Fruit fly (Drosophila melanogaster) whole organism, prepupa: Measurements from ENCODE around the gene Rab11.

Experiments
- Blimp-1 ChIP-seq: fragments of 200-800 bp; sonication (Bioruptor generic); optimal IDR thresholded peaks from 3 replicates; lab custom pipeline; 2017; ENCODE audit warnings: missing biosample characterization, missing genetic modification characterization, mild to moderate bottlenecking, moderate library complexity, missing genetic modification reagents
- CG10669 ChIP-seq: fragments of 200-800 bp; sonication (Bioruptor generic); optimal IDR thresholded peaks from 3 replicates; lab custom pipeline; 2018; ENCODE audit warnings: missing biosample characterization, mild to moderate bottlenecking, missing genetic modification characterization, moderate library complexity
- CG11762 ChIP-seq: fragments of 200-800 bp; sonication (Bioruptor generic); optimal IDR thresholded peaks from 3 replicates; lab custom pipeline; 2016; ENCODE audit warnings: missing biosample characterization, missing genetic modification characterization; ENCODE audit not compliant: insufficient read depth
- CG11902 ChIP-seq: fragments of 200-800 bp; sonication (Bioruptor generic); optimal IDR thresholded peaks from 3 replicates; lab custom pipeline; 2016; ENCODE audit warnings: missing biosample characterization, missing genetic modification characterization
- CG15336 ChIP-seq: fragments of 200-800 bp; sonication (Bioruptor generic); IDR thresholded peaks from 2 replicates; pipeline ENCODE4 v1.3.6; 2022; ENCODE audit warnings: missing biosample characterization, missing genetic modification characterization
- CG1621 ChIP-seq: fragments of 200-800 bp; sonication (Bioruptor generic); optimal IDR thresholded peaks from 3 replicates; lab custom pipeline; 2018; ENCODE audit warnings: missing biosample characterization, mild to moderate bottlenecking, missing genetic modification characterization
- CG16779 ChIP-seq: fragments of 200-800 bp; sonication (Bioruptor generic); optimal IDR thresholded peaks from 3 replicates; lab custom pipeline; 2017; ENCODE audit warnings: missing biosample characterization, mild to moderate bottlenecking, missing genetic modification characterization
- CG3032 ChIP-seq: fragments of 200-800 bp; optimal IDR thresholded peaks from 2 replicates; lab custom pipeline; 2019; ENCODE audit warnings: missing biosample characterization, mild to moderate bottlenecking, missing genetic modification characterization, moderate library complexity
- CG31627 ChIP-seq: fragments of 200-800 bp; sonication (Bioruptor generic); optimal IDR thresholded peaks from 3 replicates; lab custom pipeline; 2016; ENCODE audit warnings: missing biosample characterization, missing genetic modification characterization
- CG34406 ChIP-seq: fragments of 200-800 bp; sonication (Bioruptor generic); optimal IDR thresholded peaks from 3 replicates; lab custom pipeline; 2016; ENCODE audit warnings: missing biosample characterization, missing genetic modification characterization
- CG3919 ChIP-seq: fragments of 200-800 bp; sonication (Bioruptor generic); optimal IDR thresholded peaks from 3 replicates; lab custom pipeline; 2016; ENCODE audit warnings: missing biosample characterization, missing genetic modification characterization
- CG6163 ChIP-seq: fragments of 200-800 bp; sonication (Bioruptor generic); IDR thresholded peaks from 3 replicates; pipeline ENCODE4 v1.3.6; 2022; ENCODE audit warnings: missing biosample characterization, missing genetic modification characterization
- CG6276 ChIP-seq: fragments of 200-800 bp; sonication (Bioruptor generic); optimal IDR thresholded peaks from 2 replicates; lab custom pipeline; 2017; ENCODE audit warnings: missing biosample characterization, mild to moderate bottlenecking, missing genetic modification characterization
- CG6792 ChIP-seq: fragments of 200-800 bp; sonication (Bioruptor generic); optimal IDR thresholded peaks from 3 replicates; lab custom pipeline; 2016; ENCODE audit warnings: missing biosample characterization, missing genetic modification characterization
- CG6808 ChIP-seq: fragments of 200-800 bp; sonication (Bioruptor generic); optimal IDR thresholded peaks from 3 replicates; lab custom pipeline; 2017; ENCODE audit warnings: missing biosample characterization, missing genetic modification characterization, mild to moderate bottlenecking, moderate library complexity, missing genetic modification reagents
- CG6854 ChIP-seq: fragments of 200-800 bp; sonication (Bioruptor generic); optimal IDR thresholded peaks from 2 replicates; lab custom pipeline; 2017; ENCODE audit warnings: missing biosample characterization, mild to moderate bottlenecking, missing genetic modification characterization
- CG7368 ChIP-seq: fragments of 200-800 bp; sonication (Bioruptor generic); optimal IDR thresholded peaks from 3 replicates; lab custom pipeline; 2016; ENCODE audit warnings: missing biosample characterization, missing genetic modification characterization
- CG8119 ChIP-seq: fragments of 200-800 bp; sonication (Bioruptor generic); IDR thresholded peaks from 3 replicates; pipeline ENCODE4 v1.3.6; 2022; ENCODE audit warnings: missing biosample characterization, missing genetic modification characterization
- CG8319 ChIP-seq: fragments of 200-800 bp; sonication (Bioruptor generic); optimal IDR thresholded peaks from 3 replicates; lab custom pipeline; 2016; ENCODE audit warnings: missing biosample characterization, missing genetic modification characterization
- CG8632 ChIP-seq: fragments of 200-800 bp; sonication (Bioruptor generic); optimal IDR thresholded peaks from 3 replicates; lab custom pipeline; 2016; ENCODE audit warnings: missing biosample characterization, missing genetic modification characterization
- CG9139 ChIP-seq: fragments of 200-800 bp; sonication (Bioruptor generic); optimal IDR thresholded peaks from 3 replicates; lab custom pipeline; 2017; ENCODE audit warnings: missing biosample characterization, mild to moderate bottlenecking, missing genetic modification characterization
- Eip75B ChIP-seq: fragments of 200-800 bp; sonication (Bioruptor generic); optimal IDR thresholded peaks from 3 replicates; lab custom pipeline; 2016; ENCODE audit warnings: missing biosample characterization, missing genetic modification characterization
- Eip78C ChIP-seq: fragments of 200-800 bp; sonication (Bioruptor generic); peaks from one replicate; lab custom pipeline; 2016; ENCODE audit warnings: missing biosample characterization, missing genetic modification characterization
- Eip93F ChIP-seq: fragments of 200-800 bp; sonication (Bioruptor generic); optimal IDR thresholded peaks from 2 replicates; lab custom pipeline; 2016; ENCODE audit warnings: missing biosample characterization, mild to moderate bottlenecking, missing genetic modification characterization
- Hr38 ChIP-seq: sonication (Bioruptor generic); optimal IDR thresholded peaks from 2 replicates; lab custom pipeline; 2016; ENCODE audit warnings: missing biosample characterization, missing genetic modification characterization
- Hr39 ChIP-seq: fragments of 200-800 bp; sonication (Bioruptor generic); optimal IDR thresholded peaks from 2 replicates; lab custom pipeline; 2016; ENCODE audit warnings: missing biosample characterization, missing genetic modification characterization
- Hr4 ChIP-seq: fragments of 200-800 bp; sonication (Bioruptor generic); optimal IDR thresholded peaks from 3 replicates; lab custom pipeline; 2016; ENCODE audit warnings: missing biosample characterization, missing genetic modification characterization
- Lpt ChIP-seq: fragments of 200-800 bp; sonication (Bioruptor generic); optimal IDR thresholded peaks from 3 replicates; lab custom pipeline; 2016; ENCODE audit warnings: missing biosample characterization, missing genetic modification characterization
- Met ChIP-seq: fragments of 200-800 bp; sonication (Bioruptor generic); optimal IDR thresholded peaks from 3 replicates; lab custom pipeline; 2016; ENCODE audit warnings: missing biosample characterization, missing genetic modification characterization
- OdsH ChIP-seq: fragments of 200-800 bp; sonication (Bioruptor generic); optimal IDR thresholded peaks from 3 replicates; lab custom pipeline; 2016; ENCODE audit warnings: missing biosample characterization, missing genetic modification characterization
- Smox ChIP-seq: fragments of 200-800 bp; sonication (Bioruptor generic); optimal IDR thresholded peaks from 3 replicates; lab custom pipeline; 2016; ENCODE audit warnings: missing biosample characterization, missing genetic modification characterization
- Sox102F ChIP-seq: fragments of 200-800 bp; sonication (Bioruptor generic); optimal IDR thresholded peaks from 2 replicates; lab custom pipeline; 2016; ENCODE audit warnings: missing biosample characterization, mild to moderate bottlenecking, missing genetic modification characterization
- Sox14 ChIP-seq: fragments of 200-800 bp; sonication (Bioruptor generic); optimal IDR thresholded peaks from 3 replicates; lab custom pipeline; 2016; ENCODE audit warnings: missing biosample characterization, missing genetic modification characterization
- Sox15 ChIP-seq: fragments of 200-800 bp; sonication (Bioruptor generic); optimal IDR thresholded peaks from 3 replicates; lab custom pipeline; 2016; ENCODE audit warnings: missing biosample characterization, missing genetic modification characterization
- acj6 ChIP-seq: fragments of 200-800 bp; sonication (Bioruptor generic); optimal IDR thresholded peaks from 3 replicates; lab custom pipeline; 2016; ENCODE audit warnings: missing biosample characterization, missing genetic modification characterization
- cyc ChIP-seq: fragments of 200-800 bp; sonication (Bioruptor generic); optimal IDR thresholded peaks from 3 replicates; lab custom pipeline; 2016; ENCODE audit warnings: missing biosample characterization, missing genetic modification characterization
- fd59A ChIP-seq: fragments of 200-800 bp; sonication (Bioruptor generic); optimal IDR thresholded peaks from 2 replicates; lab custom pipeline; 2017; ENCODE audit warnings: missing biosample characterization, mild to moderate bottlenecking, missing genetic modification characterization, missing genetic modification reagents
- fd85E ChIP-seq: fragments of 200-800 bp; sonication (Bioruptor generic); optimal IDR thresholded peaks from 3 replicates; lab custom pipeline; 2016; ENCODE audit warnings: missing biosample characterization, missing genetic modification characterization
- fkh ChIP-seq: fragments of 200-800 bp; sonication (Bioruptor generic); optimal IDR thresholded peaks from 3 replicates; lab custom pipeline; 2017; ENCODE audit warnings: missing biosample characterization, mild to moderate bottlenecking, missing genetic modification characterization, moderate library complexity
- lz ChIP-seq: fragments of 200-800 bp; sonication (Bioruptor generic); optimal IDR thresholded peaks from 3 replicates; lab custom pipeline; 2016; ENCODE audit warnings: missing biosample characterization, missing genetic modification characterization
- net ChIP-seq: fragments of 200-800 bp; sonication (Bioruptor generic); optimal IDR thresholded peaks from 3 replicates; lab custom pipeline; 2016; ENCODE audit warnings: missing biosample characterization, missing genetic modification characterization
- pdm3 ChIP-seq: fragments of 200-800 bp; sonication (Bioruptor generic); optimal IDR thresholded peaks from 3 replicates; lab custom pipeline; 2016; ENCODE audit warnings: missing biosample characterization, missing genetic modification characterization
- salr ChIP-seq, 2 experiments: fragments of 200-800 bp; sonication (Bioruptor generic); optimal IDR thresholded peaks; 3 replicates each; lab custom pipeline; 2016 to 2018; ENCODE audit warnings: missing biosample characterization in 2 of 2, missing genetic modification characterization in 2 of 2, mild to moderate bottlenecking in 1 of 2
- spab ChIP-seq: fragments of 200-800 bp; sonication (Bioruptor generic); optimal IDR thresholded peaks from 2 replicates; lab custom pipeline; 2017; ENCODE audit warnings: missing biosample characterization, mild to moderate bottlenecking, missing genetic modification characterization, missing genetic modification reagents
- ss ChIP-seq, 2 experiments: fragments of 200-800 bp; sonication (Bioruptor generic); optimal IDR thresholded peaks; 2 replicates in 1 of 2; 3 replicates in 1 of 2; lab custom pipeline; 2017 to 2018; ENCODE audit warnings: mild to moderate bottlenecking in 2 of 2, missing biosample characterization in 2 of 2, missing genetic modification characterization in 2 of 2, moderate library complexity in 1 of 2
- topi ChIP-seq: fragments of 200-800 bp; sonication (Bioruptor generic); optimal IDR thresholded peaks from 3 replicates; lab custom pipeline; 2016; ENCODE audit warnings: missing biosample characterization, missing genetic modification characterization
- vri ChIP-seq: fragments of 200-800 bp; sonication (Bioruptor generic); optimal IDR thresholded peaks from 3 replicates; lab custom pipeline; 2016; ENCODE audit warnings: missing biosample characterization, mild to moderate bottlenecking, missing genetic modification characterization

The Rab11 gene

DNA sequence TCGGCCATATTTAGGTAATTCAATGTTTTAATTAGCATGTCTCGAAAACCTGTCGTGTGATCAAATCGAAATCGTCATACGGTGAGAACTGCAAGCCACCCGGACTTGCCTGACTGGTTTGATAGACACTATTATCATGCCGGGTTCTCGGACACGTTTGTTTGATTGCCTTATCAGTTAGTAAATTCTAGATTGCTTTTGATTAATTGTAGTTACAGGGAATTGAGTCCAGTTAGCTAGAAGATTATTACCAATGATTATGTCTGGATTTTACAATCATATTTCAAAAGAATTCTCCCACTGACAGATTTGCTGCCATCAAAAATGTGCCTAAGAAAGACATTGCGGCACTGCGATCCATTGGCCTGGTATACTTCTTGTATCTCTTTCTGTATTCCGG is 1.5 kb upstream of the Rab11 start:
- TF ChIP-seq Lpt (GFP tag; lab: Kevin White, UChicago), result no peak
- no peak for TF ChIP-seq CG31627
- no peak for TF ChIP-seq Blimp-1 (GFP tag; lab: Kevin White, UChicago)
- TF ChIP-seq OdsH (GFP tag; lab: Kevin White, UChicago), result no peak
- no peak for TF ChIP-seq lz (GFP tag; lab: Kevin White, UChicago)
- TF ChIP-seq CG3919, result no peak
- TF ChIP-seq salr (GFP tag; optimal IDR thresholded peaks at IDR 0.05; lab: Kevin White, UChicago), result no peak
- TF ChIP-seq CG6808 (GFP tag; lab: Kevin White, UChicago), result no peak
- TF ChIP-seq Smox (GFP tag; lab: Kevin White, UChicago), result no peak
- TF ChIP-seq CG11762 (GFP tag; lab: Kevin White, UChicago), result no peak
- no peak for TF ChIP-seq CG1621 (tag; lab: Kevin White, UChicago)
- TF ChIP-seq CG7368 (GFP tag; lab: Kevin White, UChicago), result no peak
- no peak for TF ChIP-seq pdm3 (GFP tag; lab: Kevin White, UChicago)
- TF ChIP-seq acj6 (GFP tag; lab: Kevin White, UChicago), result no peak
- no peak for TF ChIP-seq Sox15 (GFP tag; lab: Kevin White, UChicago)
- no peak for TF ChIP-seq fkh
- TF ChIP-seq vri, result no peak
- TF ChIP-seq CG10669 (GFP tag; lab: Kevin White, UChicago), result no peak

DNA sequence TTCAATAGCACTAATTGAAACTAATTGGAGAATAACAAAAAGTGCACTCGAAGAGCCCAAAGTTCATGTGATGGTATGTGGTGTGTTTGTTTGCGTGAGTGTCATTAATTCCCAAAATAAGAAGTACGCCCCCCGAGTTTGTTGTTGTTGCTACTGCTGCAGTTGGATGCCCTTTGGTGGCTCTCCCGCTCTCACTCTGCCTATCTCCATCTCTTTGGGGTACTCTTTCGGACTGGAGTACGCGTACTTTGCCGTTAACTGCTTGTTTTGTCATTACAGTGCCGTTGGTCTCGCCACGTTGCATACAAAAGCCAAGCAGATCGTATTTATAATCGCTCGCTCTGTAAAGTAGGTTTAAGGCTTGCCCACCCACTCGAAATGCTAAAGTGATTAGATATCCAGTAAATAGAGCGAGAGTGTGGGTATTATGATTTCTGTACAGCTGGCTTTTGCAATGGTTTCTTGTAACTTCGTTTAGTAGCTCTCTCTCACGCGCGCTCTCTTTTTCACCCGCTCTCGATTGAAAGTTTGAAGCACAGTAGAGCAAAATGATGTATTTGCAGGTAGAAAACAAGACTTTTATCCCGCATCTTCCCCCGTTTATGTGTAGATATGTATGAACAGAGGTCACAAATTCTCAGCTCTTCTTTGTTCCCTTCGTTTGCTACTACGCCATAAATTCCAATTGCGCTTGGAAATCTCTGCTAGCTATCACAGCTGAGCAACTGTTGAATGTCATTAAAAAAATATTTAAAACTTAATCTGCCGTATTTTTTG is 944 bp downstream of the Rab11 start:
- TF ChIP-seq CG8632 (GFP tag; lab: Kevin White, UChicago) (peak; percentile 7), CG6792 (GFP tag; lab: Kevin White, UChicago) (peak; percentile 23), Sox14 (GFP tag; lab: Kevin White, UChicago) (peak; percentile 80), Eip78C (GFP tag; lab: Kevin White, UChicago) (peak; percentile 83), ss (GFP tag; optimal IDR thresholded peaks at IDR 0.05; lab: Kevin White, UChicago) (peak in 1 of 2 experiments; percentile 37), Eip75B (GFP tag; lab: Kevin White, UChicago) (peak; percentile 49), cyc (GFP tag; lab: Kevin White, UChicago) (peak; percentile 31), CG16779 (tag; lab: Kevin White, UChicago) (peak; percentile 5), OdsH (GFP tag; lab: Kevin White, UChicago) (peak; percentile 47), CG3919 (peak; percentile 49), pdm3 (GFP tag; lab: Kevin White, UChicago) (no peak), CG3032 (no peak), CG8119 (GFP tag; lab: Robert Waterston, UW) (peak; percentile 45; the same call in 2 of the 3 replicates), CG31627 (peak; percentile 67), CG9139 (GFP tag; lab: Kevin White, UChicago) (no peak), fd59A (no peak), acj6 (GFP tag; lab: Kevin White, UChicago) (peak; percentile 51), CG1621 (tag; lab: Kevin White, UChicago) (no peak), Sox102F (GFP tag; lab: Kevin White, UChicago) (peak; percentile 68), Hr4 (GFP tag; lab: Kevin White, UChicago) (peak; percentile 64), CG7368 (GFP tag; lab: Kevin White, UChicago) (peak; percentile 5), net (GFP tag; lab: Kevin White, UChicago) (peak; percentile 26), CG34406 (peak; percentile 47), CG6808 (GFP tag; lab: Kevin White, UChicago) (peak; percentile 28), CG11902 (GFP tag; lab: Kevin White, UChicago) (peak; percentile 0), Hr38 (no peak), fkh (no peak), topi (GFP tag; lab: Kevin White, UChicago) (peak; percentile 52), fd85E (GFP tag; lab: Kevin White, UChicago) (no peak), CG11762 (GFP tag; lab: Kevin White, UChicago) (peak; percentile 10), Eip93F (peak; percentile 61), spab (GFP tag; lab: Kevin White, UChicago) (no peak), CG6276 (GFP tag; lab: Kevin White, UChicago) (peak; percentile 60), CG6163 (0 out of 3 replicates have a peak, but pooled peaks have one; percentile 25), Met (peak; percentile 71), Hr39 (peak; percentile 56), CG6854 (GFP tag; lab: Kevin White, UChicago) (no peak), CG15336 (GFP tag; lab: Robert Waterston, UW) (peak; percentile 40; the same call in 1 of the 2 replicates), CG8319 (GFP tag; lab: Kevin White, UChicago) (no peak)
